Worm (Caenorhabditis elegans) whole organism, late embryonic: ENCODE results near the gene F09F9.3.

Source experiments
- C08G9.2 ChIP-seq: sonication (generic microtip); optimal IDR thresholded peaks from 2 replicates; lab custom pipeline; 2016; ENCODE audit warnings: mild to moderate bottlenecking, missing genetic modification characterization, moderate library complexity, missing compliant biosample characterization
- F13H6.1 ChIP-seq: sonication (generic microtip); optimal IDR thresholded peaks from 2 replicates; lab custom pipeline; 2016; ENCODE audit warnings: missing genetic modification characterization, missing compliant biosample characterization
- ama-1 ChIP-seq: fragments of 150-350 bp; optimal IDR thresholded peaks from 2 replicates; lab custom pipeline; 2014
- elt-2 ChIP-seq: sonication (generic microtip); optimal IDR thresholded peaks from 2 replicates; lab custom pipeline; 2016; ENCODE audit warnings: missing genetic modification reagents, missing genetic modification characterization, missing compliant biosample characterization
- fkh-10 ChIP-seq: fragments of 150-350 bp; optimal IDR thresholded peaks from 2 replicates; lab custom pipeline; 2014; ENCODE audit warnings: missing biosample characterization, missing genetic modification reagents, missing genetic modification characterization
- hlh-30 ChIP-seq: sonication (generic microtip); optimal IDR thresholded peaks from 2 replicates; lab custom pipeline; 2017; ENCODE audit warnings: antibody characterized with exemption, missing genetic modification characterization, missing compliant biosample characterization; ENCODE audit not compliant: insufficient read depth
- nhr-11 ChIP-seq: fragments of 150-350 bp; optimal IDR thresholded peaks from 2 replicates; lab custom pipeline; 2014; ENCODE audit warnings: missing biosample characterization, missing genetic modification characterization
- odd-2 ChIP-seq: sonication (generic microtip); optimal IDR thresholded peaks from 2 replicates; lab custom pipeline; 2017; ENCODE audit warnings: antibody characterized with exemption, mild to moderate bottlenecking, missing genetic modification characterization, missing compliant biosample characterization
- pqm-1 ChIP-seq: sonication (generic microtip); optimal IDR thresholded peaks from 2 replicates; lab custom pipeline; 2016; ENCODE audit warnings: missing genetic modification characterization, missing compliant biosample characterization
- rnt-1 ChIP-seq: sonication (generic microtip); optimal IDR thresholded peaks from 2 replicates; lab custom pipeline; 2016; ENCODE audit warnings: missing genetic modification characterization, missing compliant biosample characterization
- tbx-2 ChIP-seq: sonication (generic microtip); optimal IDR thresholded peaks from 2 replicates; lab custom pipeline; 2016; ENCODE audit warnings: missing genetic modification characterization, missing compliant biosample characterization
- unc-3 ChIP-seq, 2 experiments: fragments of 200-800 bp in 1 of 2; sonication (Bioruptor generic) in 1 of 2; sonication (generic microtip) in 1 of 2; conservative IDR thresholded peaks in 1 of 2; optimal IDR thresholded peaks in 1 of 2; 2 replicates each; pipeline versions ENCODE4 v1.3.6 to Lab custom; 2016 to 2022; ENCODE audit warnings: missing compliant biosample characterization in 2 of 2, missing genetic modification characterization in 2 of 2, missing genetic modification reagents in 1 of 2
- unc-55 ChIP-seq: sonication (generic microtip); optimal IDR thresholded peaks from 2 replicates; lab custom pipeline; 2017; ENCODE audit warnings: missing biosample characterization, missing genetic modification reagents, missing genetic modification characterization

DNA sequence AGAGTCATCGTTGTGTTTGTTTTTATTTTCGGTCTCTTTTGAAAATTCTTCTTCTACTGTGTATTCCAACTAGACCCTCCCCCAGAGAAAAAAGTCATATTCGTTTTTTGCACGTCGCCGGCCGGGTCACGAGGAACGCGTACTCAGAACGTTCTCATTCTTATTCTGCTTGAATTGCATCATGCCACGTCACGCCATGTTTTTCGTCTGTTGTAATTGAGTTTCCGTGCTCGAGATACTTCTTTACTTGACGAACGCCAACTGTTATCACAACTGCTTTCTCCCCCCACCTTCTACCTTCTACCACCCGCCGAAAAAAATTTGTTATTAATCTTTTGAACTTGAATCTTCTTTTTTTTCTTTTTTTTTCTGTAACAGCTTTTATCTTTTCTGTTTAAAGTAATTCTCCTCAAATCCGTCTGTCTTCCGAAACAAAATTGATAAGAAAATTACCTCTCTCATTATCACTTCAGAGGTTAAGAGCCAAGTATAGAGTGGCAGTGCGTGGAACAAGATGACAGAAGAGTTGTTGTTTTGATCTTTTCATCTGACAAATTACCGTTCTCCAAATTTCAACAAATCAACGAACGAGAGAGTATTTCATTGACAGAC, 21.9 kb upstream of the F09F9.3 start:
- no peak for TF ChIP-seq odd-2 (tag; lab: Kevin White, UChicago)
- TF ChIP-seq unc-55 (GFP tag; lab: Kevin White, UChicago), result no peak
- no peak for TF ChIP-seq tbx-2 (tag; lab: Kevin White, UChicago)
- TF ChIP-seq ama-1, result no peak
- no peak for TF ChIP-seq fkh-10
- no peak for TF ChIP-seq nhr-11 (tag; lab: Kevin White, UChicago)
- no peak for TF ChIP-seq F13H6.1 (tag; lab: Kevin White, UChicago)
- TF ChIP-seq hlh-30 (tag; lab: Kevin White, UChicago), result no peak
- TF ChIP-seq pqm-1 (tag; lab: Kevin White, UChicago), result no peak
- TF ChIP-seq elt-2 (tag; lab: Kevin White, UChicago), result no peak
- no peak for TF ChIP-seq unc-3 (GFP tag; conservative IDR thresholded peaks at IDR 0.05; lab: Robert Waterston, UW)
- TF ChIP-seq unc-3 (tag; optimal IDR thresholded peaks at IDR 0.05; lab: Kevin White, UChicago), result no peak
- no peak for TF ChIP-seq rnt-1 (tag; lab: Kevin White, UChicago)
- no peak for TF ChIP-seq C08G9.2 (tag; lab: Kevin White, UChicago)
